Fruit fly (Drosophila melanogaster): ENCODE measurements around the gene CG33927.
A peak's percentile ranks its signal among the peaks of the same experiment; 100 is the strongest.

CG33927 gene

DNA sequence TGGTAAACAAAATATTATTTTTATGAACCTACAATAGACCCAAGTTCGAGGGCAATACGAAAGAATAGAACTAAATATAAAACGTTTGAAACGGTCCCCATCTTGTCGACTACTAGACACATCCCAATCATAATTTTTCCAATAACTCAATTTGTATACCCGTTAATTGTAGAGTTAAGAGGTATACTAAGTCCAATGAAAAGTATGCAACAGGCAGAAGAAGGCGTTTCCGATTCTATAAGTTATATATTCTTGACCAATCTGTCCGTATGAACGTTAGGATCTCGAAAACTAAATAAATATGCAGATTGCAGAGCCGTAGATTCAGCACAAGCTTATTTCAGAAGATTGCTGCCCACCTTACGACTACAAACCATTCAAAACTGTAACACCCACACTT is at the start of gene CG33927:
TSS of gene CG33927 (minus strand) at position 101 of the 400 bp plus-strand sequence.
- TF ChIP-seq CTCF (optimal IDR thresholded peaks at IDR 0.05), result no peak
- TF ChIP-seq CG8478 (optimal IDR thresholded peaks at IDR 0.05), result no peak

DNA sequence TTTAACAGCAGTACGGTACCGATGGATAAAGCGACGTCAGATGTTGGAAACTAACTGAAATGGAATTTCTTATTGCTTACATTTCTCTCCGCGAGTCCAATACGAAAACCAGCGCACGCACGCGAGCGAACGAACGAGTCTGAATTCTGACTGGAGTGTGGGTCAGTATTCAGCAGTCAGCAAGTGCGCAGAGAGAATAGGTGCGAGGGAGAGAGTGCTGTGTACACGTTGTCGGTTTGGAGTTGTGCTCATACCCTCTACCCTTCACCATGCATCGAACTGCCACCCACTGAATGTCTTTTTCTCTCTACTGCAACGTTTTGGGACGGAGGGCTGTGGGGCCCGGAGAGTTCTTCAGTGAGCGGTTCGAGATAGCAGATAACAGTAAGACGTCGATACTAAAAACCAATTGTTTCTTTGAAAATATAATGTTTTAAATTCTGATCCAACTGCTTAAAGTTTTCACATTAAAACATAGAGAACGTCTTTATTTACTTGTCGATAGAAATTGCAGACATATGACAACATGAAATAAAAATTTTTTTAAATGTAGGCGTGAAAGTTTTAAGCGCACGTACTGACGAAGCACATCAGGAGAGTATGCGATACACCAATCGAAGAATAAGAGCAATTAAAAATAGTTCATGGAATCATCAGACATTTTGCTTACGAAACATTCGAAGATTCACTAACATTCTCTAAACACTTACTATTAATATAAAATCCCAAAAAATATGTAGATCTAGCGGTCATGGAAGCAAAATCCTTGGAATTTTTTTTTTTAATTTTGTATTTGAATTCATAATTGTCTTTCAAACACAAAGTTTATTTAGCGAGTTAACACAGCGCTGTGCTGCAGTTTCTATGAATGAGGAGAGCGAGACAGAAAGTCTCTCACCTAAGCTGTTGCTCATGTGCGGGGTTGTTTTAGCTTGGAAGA is 49.4 kb upstream of the CG33927 start:
- TF ChIP-seq CTCF (optimal IDR thresholded peaks at IDR 0.05), result no peak

DNA sequence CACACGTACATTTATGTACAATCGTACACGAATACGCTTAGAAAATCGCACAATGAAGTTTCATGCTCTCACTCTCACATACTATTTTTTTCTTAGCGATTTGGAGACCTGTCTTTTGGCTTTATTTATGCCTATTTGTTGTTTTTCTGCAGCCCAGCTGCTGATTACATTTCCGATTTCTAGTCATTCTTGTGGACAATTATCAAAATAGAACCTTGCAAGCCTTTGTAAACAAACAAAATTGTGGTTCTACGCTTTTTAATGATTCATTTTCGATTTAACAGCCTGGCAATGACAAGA is 48.7 kb upstream of the CG33927 start:
- no peak for TF ChIP-seq CG8478 (optimal IDR thresholded peaks at IDR 0.05)
- no peak for TF ChIP-seq CTCF (optimal IDR thresholded peaks at IDR 0.05)

DNA sequence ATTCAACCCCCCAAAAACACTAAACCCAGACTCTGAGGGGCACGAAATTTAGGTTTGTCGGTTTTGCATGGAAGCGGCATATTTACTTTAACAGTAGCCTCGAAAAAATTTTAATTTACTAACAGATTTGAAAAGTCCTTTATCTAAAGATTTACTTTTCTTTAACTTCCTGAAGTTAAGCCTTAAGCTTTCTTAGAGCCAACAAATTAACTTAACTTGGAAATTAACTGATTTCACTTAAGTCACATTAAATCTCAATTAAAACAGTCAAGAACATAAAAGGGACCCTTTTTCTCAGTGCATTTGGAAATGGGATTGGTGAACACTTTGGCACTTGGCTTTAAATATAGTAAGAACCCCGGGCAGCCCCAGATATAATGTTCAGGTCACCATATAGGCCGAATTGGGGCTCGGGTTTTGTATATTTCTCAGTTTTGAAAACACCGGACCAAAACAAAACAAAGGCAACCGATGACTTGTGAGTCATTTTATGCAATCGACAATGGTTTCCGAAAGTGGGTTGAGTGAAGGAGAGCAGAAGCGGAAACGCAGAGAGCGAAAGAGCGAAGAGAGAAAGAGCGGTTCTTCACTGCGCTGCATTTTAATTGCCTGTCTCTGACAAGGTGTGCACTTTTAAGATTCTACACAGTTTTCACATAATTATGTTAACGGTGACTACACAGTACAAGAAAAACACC is 48.2 kb upstream of the CG33927 start:
- TF ChIP-seq CG8478 (optimal IDR thresholded peaks at IDR 0.05) (no peak), CTCF (optimal IDR thresholded peaks at IDR 0.05) (no peak)

DNA sequence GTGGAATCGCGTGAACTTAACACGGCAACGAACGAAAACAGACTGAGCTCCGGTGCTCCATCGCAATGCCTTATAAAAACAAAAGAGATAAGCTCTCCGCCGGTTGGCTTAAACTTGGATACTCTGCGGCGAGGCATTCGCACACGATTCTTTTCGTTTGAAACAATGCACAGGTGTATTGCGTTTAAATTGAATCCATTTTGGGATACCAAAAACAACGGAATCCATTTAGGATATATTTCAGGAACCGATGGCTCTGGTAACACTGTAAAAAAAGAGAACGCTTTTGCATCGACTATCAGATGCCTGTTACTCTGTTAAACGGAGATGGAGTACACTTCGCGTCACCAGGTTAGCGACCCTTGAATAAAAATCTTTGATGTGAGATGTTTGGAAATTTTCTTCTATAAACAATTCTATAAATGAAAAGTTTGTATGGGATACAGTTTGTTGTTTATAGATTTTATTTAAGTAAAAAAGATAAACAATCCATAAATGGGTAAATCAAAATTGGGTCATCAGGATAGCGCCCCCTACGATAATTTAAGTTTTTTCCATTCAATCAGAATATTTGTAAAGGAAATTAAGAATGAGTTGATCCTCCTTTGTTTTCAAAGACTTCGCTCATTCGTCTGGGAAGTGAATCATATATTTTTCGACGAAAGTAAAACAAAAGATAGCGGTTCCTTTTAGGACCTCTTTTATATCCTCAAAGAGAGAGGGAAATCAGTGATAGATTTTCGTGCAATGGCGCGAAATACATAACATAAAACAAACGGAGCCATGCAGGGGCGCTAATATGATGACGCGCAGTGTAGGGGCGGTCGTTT is 41.6 kb upstream of the CG33927 start, which contains the start of gene Nep2:
TSS of gene Nep2 (minus strand) at position 51 of the 830 bp plus-strand sequence.
- TF ChIP-seq CTCF (optimal IDR thresholded peaks at IDR 0.05) (no peak), CG8478 (optimal IDR thresholded peaks at IDR 0.05) (no peak)

DNA sequence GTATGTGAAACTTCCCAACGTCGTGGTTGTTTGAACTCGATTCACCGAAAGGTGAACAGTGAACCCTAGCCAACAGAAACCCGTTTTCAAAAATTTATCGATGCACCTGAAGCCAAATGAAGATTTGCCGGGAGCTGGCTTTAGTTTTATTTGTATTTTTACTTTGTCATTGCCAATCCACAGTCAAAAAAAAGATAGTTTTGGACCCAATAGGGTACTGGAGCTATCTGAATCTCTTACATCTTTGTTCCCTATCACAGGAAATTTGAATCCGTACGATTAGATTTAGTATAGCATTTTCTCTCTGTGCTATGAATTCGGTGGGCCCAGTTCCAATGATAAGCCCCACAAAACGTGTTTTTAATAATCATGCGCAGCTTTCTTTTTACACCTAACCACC is 40.6 kb upstream of the CG33927 start:
- TF ChIP-seq CTCF (optimal IDR thresholded peaks at IDR 0.05) (no peak), CG8478 (optimal IDR thresholded peaks at IDR 0.05) (no peak)

DNA sequence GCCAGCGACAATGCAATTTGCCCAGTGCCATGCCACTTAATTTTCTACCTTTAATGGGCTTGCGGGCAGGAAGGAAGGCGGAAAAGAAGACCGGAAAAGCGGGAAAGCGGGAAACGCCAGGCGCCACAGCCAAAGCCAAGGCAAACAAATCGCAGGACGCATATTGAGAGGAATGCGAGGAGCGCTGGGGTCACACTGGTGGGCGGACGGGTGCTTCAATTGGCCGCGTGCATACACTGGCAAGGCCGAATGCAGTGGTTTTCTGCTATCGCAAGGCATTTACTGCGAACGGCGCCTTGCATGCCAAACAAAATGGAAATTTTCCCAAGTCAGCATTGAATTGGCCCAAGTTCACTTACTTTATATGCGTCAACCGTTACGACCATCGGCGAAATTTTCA is 38.0 kb upstream of the CG33927 start:
- TF ChIP-seq CTCF (optimal IDR thresholded peaks at IDR 0.05) (no peak), CG8478 (optimal IDR thresholded peaks at IDR 0.05) (no peak)

DNA sequence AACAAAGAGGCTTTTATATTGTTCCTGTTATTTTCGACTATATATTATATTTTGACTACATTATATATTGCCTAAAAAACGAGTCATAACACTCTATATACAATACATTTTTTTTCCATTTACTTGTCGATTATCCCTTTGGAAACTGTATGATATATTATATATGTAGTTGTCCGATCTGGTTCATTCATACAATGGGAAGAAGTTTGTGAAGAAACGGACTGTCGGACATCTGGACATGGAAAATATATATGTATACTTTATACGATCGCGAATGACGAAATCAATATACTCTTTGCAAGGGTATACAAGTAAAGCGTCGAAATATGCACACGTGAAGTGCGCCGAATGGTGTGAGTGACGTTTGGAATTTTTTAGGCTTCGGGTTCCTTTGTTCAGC is 36.4 kb upstream of the CG33927 start:
- TF ChIP-seq CTCF (optimal IDR thresholded peaks at IDR 0.05) (no peak), CG8478 (optimal IDR thresholded peaks at IDR 0.05) (no peak)

DNA sequence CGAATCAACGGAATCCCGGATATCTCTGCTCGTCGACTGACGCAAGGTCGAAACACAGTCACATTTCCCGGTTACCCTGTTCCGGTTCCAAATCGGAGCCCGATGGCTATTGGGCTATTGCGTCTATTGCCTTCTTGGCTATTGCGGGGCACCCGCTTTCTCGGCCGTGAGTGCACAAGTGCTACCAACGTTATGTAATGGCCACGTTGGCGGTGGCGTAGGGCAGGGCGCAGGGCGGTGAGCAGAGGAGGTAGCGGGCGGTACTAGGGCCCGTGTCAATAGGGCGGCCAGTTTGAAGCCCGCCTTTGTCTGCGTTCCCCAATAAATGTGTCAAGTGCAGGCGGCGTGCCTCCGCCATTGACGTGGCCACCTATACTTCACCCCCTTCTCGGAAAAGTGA is 35.9 kb upstream of the CG33927 start:
- TF ChIP-seq CTCF (optimal IDR thresholded peaks at IDR 0.05) (no peak), CG8478 (optimal IDR thresholded peaks at IDR 0.05) (no peak)

DNA sequence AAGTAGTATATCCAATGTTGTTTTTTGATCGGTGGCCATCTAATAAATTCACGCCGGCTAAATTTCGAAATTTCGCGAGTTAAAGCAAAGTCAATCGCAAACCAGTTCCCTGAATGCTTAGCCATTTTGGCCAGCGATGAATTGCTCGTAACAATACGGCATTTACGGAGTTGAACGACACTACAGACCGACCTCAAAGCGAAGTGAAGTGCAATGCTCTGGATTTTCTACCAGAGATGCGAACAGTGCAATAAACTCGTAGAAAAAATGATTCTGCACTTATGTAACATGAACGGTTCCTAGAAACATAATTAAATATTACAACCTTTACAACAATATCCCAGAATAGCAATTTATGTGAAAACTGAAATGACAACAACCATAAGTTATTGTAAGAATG is 34.9 kb upstream of the CG33927 start:
- TF ChIP-seq CG8478 (optimal IDR thresholded peaks at IDR 0.05) (no peak), CTCF (optimal IDR thresholded peaks at IDR 0.05) (no peak)

DNA sequence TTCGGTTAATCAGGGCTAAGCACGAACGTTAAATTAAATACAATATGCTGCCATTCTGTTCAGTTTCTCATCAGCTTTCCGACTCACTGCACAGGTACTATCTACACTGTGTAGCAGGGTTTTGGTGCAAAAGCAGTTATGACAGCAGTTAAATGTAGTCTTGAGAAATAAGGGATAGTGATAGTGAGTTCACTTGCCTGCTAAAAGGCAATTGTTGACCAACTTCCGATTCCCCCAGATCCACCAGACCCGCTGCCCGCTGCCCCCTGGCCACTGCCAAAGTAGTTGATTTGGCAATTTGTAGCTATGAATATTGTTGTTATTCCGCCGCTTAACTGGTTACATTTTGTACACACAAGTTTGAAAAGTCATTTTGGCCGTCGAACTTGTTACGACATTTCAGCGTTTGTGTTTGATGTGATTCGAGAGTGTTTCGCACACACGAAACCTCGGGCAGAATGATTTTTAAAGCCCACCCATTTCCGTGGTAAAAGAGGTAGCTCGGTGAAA is 34.0 kb upstream of the CG33927 start:
- no peak for TF ChIP-seq CG8478 (optimal IDR thresholded peaks at IDR 0.05)
- no peak for TF ChIP-seq CTCF (optimal IDR thresholded peaks at IDR 0.05)

DNA sequence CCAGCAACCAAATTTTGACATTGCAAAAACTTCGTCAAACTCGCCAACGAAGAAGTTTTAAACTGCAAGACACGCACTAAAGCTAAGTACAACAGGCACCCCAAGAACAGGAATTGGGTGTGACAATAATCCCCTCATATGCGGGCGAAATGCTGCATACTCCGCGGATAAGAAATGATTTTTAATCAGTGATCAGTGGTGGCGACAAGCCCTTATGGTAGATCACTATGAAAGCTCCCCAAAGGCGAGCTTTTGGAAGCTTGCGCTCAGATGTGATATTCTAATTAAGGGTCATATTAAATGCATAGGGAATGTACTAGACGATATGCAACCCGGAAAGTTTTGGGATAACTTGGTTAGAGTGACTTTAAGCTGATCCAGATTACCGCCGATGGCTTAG is 27.2 kb upstream of the CG33927 start:
- TF ChIP-seq CTCF (optimal IDR thresholded peaks at IDR 0.05) (no peak), CG8478 (optimal IDR thresholded peaks at IDR 0.05) (no peak)

DNA sequence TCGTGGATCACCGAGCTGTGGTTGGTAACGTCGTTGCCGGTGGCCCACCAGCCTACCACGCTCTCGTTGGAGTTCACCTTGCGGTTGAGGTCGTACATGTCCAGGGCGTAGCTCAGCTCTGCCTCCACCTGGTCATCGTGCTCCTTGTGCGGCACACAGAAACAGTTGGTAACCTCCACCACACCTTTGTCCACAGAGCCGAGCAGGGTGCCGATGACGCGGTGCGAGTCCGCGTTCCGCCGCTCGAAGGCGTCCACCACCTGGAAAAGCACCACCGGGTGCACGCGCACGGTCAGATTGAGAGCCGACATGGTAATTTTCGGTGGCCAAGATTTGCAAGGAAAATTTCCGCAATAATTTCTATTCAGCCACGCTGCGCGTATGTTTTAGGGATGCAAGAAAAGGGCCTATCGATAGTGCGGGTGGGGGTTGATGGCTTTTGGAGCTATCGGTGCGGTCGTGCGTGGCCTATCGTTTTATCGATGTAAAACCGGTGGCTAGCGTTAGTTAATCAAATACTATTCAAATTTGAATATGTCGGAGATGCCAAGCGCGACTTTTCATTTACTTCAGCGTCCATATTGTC is 23.5 kb upstream of the CG33927 start, which contains the start of gene eIF3f1:
TSS of gene eIF3f1 (minus strand) at position 408 of the 586 bp plus-strand sequence.
- no peak for TF ChIP-seq CG8478 (optimal IDR thresholded peaks at IDR 0.05)
- TF ChIP-seq CTCF (optimal IDR thresholded peaks at IDR 0.05), result peak in 1 of 2 experiments; percentile 33

DNA sequence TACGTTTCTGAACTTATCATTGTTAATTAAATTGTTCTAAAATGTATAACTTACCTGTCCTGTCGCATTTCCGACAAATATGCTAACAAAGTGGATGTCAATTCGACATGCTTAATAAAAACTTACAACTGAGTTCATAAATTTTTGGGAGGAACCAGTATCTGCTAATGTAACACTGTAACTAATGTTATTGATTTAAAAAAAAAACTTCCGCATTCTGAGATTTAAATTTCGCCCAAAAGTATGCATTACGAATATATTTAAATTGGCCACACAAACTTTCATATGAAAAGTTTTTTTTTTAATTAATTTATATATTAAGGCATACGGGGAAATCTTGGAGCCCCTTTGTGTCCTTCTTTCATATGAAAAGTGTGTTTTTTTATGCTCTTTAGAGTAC is 21.7 kb upstream of the CG33927 start:
- TF ChIP-seq CG8478 (optimal IDR thresholded peaks at IDR 0.05), result no peak
- no peak for TF ChIP-seq CTCF (optimal IDR thresholded peaks at IDR 0.05)

DNA sequence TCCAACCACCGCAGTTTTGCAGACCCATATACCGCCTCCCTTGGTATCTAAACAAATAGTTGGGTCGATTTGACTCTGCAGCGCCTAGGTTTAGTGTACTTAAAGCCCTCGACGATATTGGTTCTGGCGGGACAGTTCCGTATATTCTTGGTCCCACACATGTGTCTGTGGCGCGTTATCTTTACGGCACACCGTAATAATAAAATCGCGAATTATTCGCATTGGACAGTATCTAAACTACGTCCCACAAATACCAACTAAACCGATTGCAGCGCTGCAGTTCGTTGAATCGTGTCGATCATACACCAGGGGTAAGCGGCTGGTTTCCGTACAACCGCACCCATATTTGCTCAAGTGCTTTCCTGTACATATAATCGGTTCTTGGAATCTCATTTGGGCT is 15.6 kb upstream of the CG33927 start:
- TF ChIP-seq CTCF (optimal IDR thresholded peaks at IDR 0.05) (no peak), CG8478 (optimal IDR thresholded peaks at IDR 0.05) (no peak)

Data from S2 (cell line).